Worm (Caenorhabditis elegans) whole organism, L4/young adult: Measurements from ENCODE around the gene citk-2.

Experiments
- dao-5 ChIP-seq: sonication (generic microtip); optimal IDR thresholded peaks from 2 replicates; lab custom pipeline; 2016; ENCODE audit warnings: missing genotype, missing genetic modification characterization, moderate library complexity, missing compliant biosample characterization
- him-1 ChIP-seq: sonication (generic microtip); optimal IDR thresholded peaks from 2 replicates; lab custom pipeline; 2016; ENCODE audit warnings: missing genotype, missing genetic modification reagents, missing genetic modification characterization, missing compliant biosample characterization

ce11 chrII:5020513-5021081, 21.3 kb downstream of the citk-2 start:
- no peak for TF ChIP-seq him-1 (tag; lab: Kevin White, UChicago)
- TF ChIP-seq dao-5 (tag; lab: Kevin White, UChicago): no peak
